Worm (Caenorhabditis elegans): ENCODE data around the gene ZK829.3.

DNA sequence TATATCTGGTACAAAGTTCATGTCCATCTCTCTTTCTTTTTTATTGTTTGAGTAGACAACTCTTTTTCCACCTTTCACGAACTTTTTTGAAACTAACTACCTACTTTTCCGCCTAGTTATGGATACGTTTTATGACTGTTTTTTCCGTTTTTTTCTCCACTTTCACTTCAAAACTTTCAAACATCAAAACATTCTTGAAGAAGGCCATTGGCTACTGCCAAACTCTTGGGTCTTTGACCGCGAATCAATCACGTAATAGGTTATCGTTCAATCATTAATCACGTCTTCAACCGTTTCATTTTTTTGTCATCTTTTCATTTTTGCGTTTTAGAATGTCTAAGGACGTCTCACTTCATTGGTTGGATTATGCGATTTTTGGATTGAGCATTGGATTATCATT is 8.4 kb downstream of the ZK829.3 start, which contains the start of gene slc-5A12:
- TF ChIP-seq B0310.2 (tag; optimal IDR thresholded peaks at IDR 0.05), result no peak
- TF ChIP-seq sea-1 (GFP tag; conservative IDR thresholded peaks at IDR 0.05), result no peak
- no peak for TF ChIP-seq tbx-11 (GFP tag; IDR thresholded peaks at IDR 0.05)
- no peak for TF ChIP-seq ama-1 (optimal IDR thresholded peaks at IDR 0.05)
- no peak for TF ChIP-seq hmg-4 (GFP tag; optimal IDR thresholded peaks at IDR 0.05)
- TF ChIP-seq hnd-1 (tag; optimal IDR thresholded peaks at IDR 0.05), result no peak
- TF ChIP-seq F13C5.2 (tag; optimal IDR thresholded peaks at IDR 0.05), result no peak
- TF ChIP-seq hmbx-1 (tag; optimal IDR thresholded peaks at IDR 0.05), result no peak
- TF ChIP-seq flt-1 (GFP tag; IDR thresholded peaks at IDR 0.05), result no peak
- TF ChIP-seq ceh-36 (tag; optimal IDR thresholded peaks at IDR 0.05), result no peak
- no peak for TF ChIP-seq ceh-13 (GFP tag; optimal IDR thresholded peaks at IDR 0.05)
- TF ChIP-seq scrt-1 (GFP tag; IDR thresholded peaks at IDR 0.05), result no peak
- no peak for TF ChIP-seq ets-7 (tag; optimal IDR thresholded peaks at IDR 0.05)
